Worm (Caenorhabditis elegans) whole organism, L2 larva: ENCODE data around the gene fbxb-29.
"Not testable (repeated sequence)": the region's sequence is repeated elsewhere in the genome, so short reads cannot be mapped to it uniquely, and the experiment has no call there.

Experiments used
- R02D3.7 ChIP-seq: fragments of 150-350 bp; optimal IDR thresholded peaks from 2 replicates; lab custom pipeline; 2014; ENCODE audit warnings: missing biosample characterization, missing genetic modification characterization
- Y55F3AM.14 ChIP-seq: fragments of 200-800 bp; sonication (Bioruptor generic); optimal IDR thresholded peaks from 2 replicates; lab custom pipeline; 2018; ENCODE audit warnings: mild to moderate bottlenecking, missing genetic modification characterization, missing compliant biosample characterization
- ZK546.5 ChIP-seq: sonication (generic microtip); optimal IDR thresholded peaks from 2 replicates; lab custom pipeline; 2017; ENCODE audit warnings: missing biosample characterization, missing genetic modification characterization
- ama-1 ChIP-seq: fragments of 150-350 bp; optimal IDR thresholded peaks from 2 replicates; lab custom pipeline; 2018; ENCODE audit warnings: inconsistent platforms
- ceh-16 ChIP-seq: fragments of 150-350 bp; optimal IDR thresholded peaks from 2 replicates; lab custom pipeline; 2014; ENCODE audit warnings: missing biosample characterization, missing genetic modification characterization
- ceh-82 ChIP-seq: fragments of 150-350 bp; optimal IDR thresholded peaks from 2 replicates; lab custom pipeline; 2014; ENCODE audit warnings: missing biosample characterization, missing genetic modification characterization
- crh-2 ChIP-seq: sonication (generic microtip); optimal IDR thresholded peaks from 2 replicates; lab custom pipeline; 2017; ENCODE audit warnings: missing biosample characterization, missing genetic modification characterization
- egl-27 ChIP-seq: sonication (generic microtip); optimal IDR thresholded peaks from 3 replicates; lab custom pipeline; 2017; ENCODE audit warnings: missing biosample characterization, missing genetic modification reagents, missing genetic modification characterization
- elt-3 ChIP-seq: sonication (generic microtip); optimal IDR thresholded peaks from 2 replicates; lab custom pipeline; 2017; ENCODE audit warnings: missing biosample characterization, missing genetic modification characterization
- fos-1 ChIP-seq: fragments of 150-350 bp; optimal IDR thresholded peaks from 2 replicates; lab custom pipeline; 2014; ENCODE audit warnings: missing biosample characterization, missing genetic modification characterization
- gmeb-1 ChIP-seq: fragments of 150-350 bp; optimal IDR thresholded peaks from 2 replicates; lab custom pipeline; 2014; ENCODE audit warnings: missing biosample characterization, missing genetic modification characterization
- lin-11 ChIP-seq: fragments of 150-350 bp; sonication (generic microtip); optimal IDR thresholded peaks from 2 replicates; lab custom pipeline; 2014; ENCODE audit warnings: missing biosample characterization, missing genetic modification characterization, inconsistent platforms, mixed read lengths
- lin-13 ChIP-seq: fragments of 150-350 bp; optimal IDR thresholded peaks from 2 replicates; lab custom pipeline; 2014; ENCODE audit warnings: missing biosample characterization, missing genetic modification reagents, missing genetic modification characterization
- lin-39 ChIP-seq: fragments of 150-350 bp; optimal IDR thresholded peaks from 2 replicates; lab custom pipeline; 2014; ENCODE audit warnings: missing biosample characterization, missing genetic modification reagents, missing genetic modification characterization
- lsy-2 ChIP-seq, 2 experiments: fragments of 150-350 bp in 1 of 2; sonication (generic microtip) in 1 of 2; optimal IDR thresholded peaks; 2 replicates each; lab custom pipeline; 2014 to 2017; ENCODE audit warnings: missing biosample characterization in 2 of 2, missing genetic modification characterization in 2 of 2
- mbf-1 ChIP-seq: sonication (generic microtip); optimal IDR thresholded peaks from 2 replicates; lab custom pipeline; 2017; ENCODE audit warnings: missing biosample characterization, missing genetic modification characterization
- nhr-11 ChIP-seq: fragments of 150-350 bp; optimal IDR thresholded peaks from 2 replicates; lab custom pipeline; 2014; ENCODE audit warnings: missing biosample characterization, missing genetic modification characterization
- nhr-12 ChIP-seq: fragments of 150-350 bp; optimal IDR thresholded peaks from 2 replicates; lab custom pipeline; 2014; ENCODE audit warnings: missing biosample characterization, missing genetic modification characterization
- nhr-129 ChIP-seq: fragments of 150-350 bp; optimal IDR thresholded peaks from 2 replicates; lab custom pipeline; 2014; ENCODE audit warnings: missing biosample characterization, missing genetic modification characterization
- nhr-21 ChIP-seq: fragments of 150-350 bp; optimal IDR thresholded peaks from 2 replicates; lab custom pipeline; 2014; ENCODE audit warnings: missing biosample characterization, missing genetic modification characterization
- nhr-237 ChIP-seq: fragments of 150-350 bp; optimal IDR thresholded peaks from 2 replicates; lab custom pipeline; 2014; ENCODE audit warnings: missing biosample characterization, missing genetic modification characterization
- nhr-25 ChIP-seq: fragments of 150-350 bp; sonication (generic microtip); optimal IDR thresholded peaks from 3 replicates; lab custom pipeline; 2014; ENCODE audit warnings: missing biosample characterization, missing genetic modification characterization
- nhr-6 ChIP-seq: fragments of 150-350 bp; optimal IDR thresholded peaks from 2 replicates; lab custom pipeline; 2014; ENCODE audit warnings: missing biosample characterization, missing genetic modification characterization
- peb-1 ChIP-seq: fragments of 150-350 bp; optimal IDR thresholded peaks from 2 replicates; lab custom pipeline; 2014; ENCODE audit warnings: missing biosample characterization, missing genetic modification characterization
- sma-3 ChIP-seq: sonication (generic microtip); optimal IDR thresholded peaks from 2 replicates; lab custom pipeline; 2016; ENCODE audit warnings: missing genetic modification reagents, missing genetic modification characterization, missing compliant biosample characterization
- sma-9 ChIP-seq, 2 experiments: fragments of 150-350 bp in 1 of 2; sonication (generic microtip) in 1 of 2; optimal IDR thresholded peaks; 2 replicates each; lab custom pipeline; 2014 to 2016; ENCODE audit warnings: missing genetic modification characterization in 2 of 2, mild to moderate bottlenecking in 1 of 2, missing biosample characterization in 1 of 2, missing compliant biosample characterization in 1 of 2, missing genetic modification reagents in 1 of 2, moderate library complexity in 1 of 2
- snpc-4 ChIP-seq: fragments of 150-350 bp; optimal IDR thresholded peaks from 2 replicates; lab custom pipeline; 2014; ENCODE audit warnings: missing biosample characterization, missing genetic modification characterization
- unc-39 ChIP-seq: fragments of 150-350 bp; optimal IDR thresholded peaks from 2 replicates; lab custom pipeline; 2014; ENCODE audit warnings: missing biosample characterization, missing genetic modification characterization
- zag-1 ChIP-seq: fragments of 150-350 bp; optimal IDR thresholded peaks from 2 replicates; lab custom pipeline; 2014; ENCODE audit warnings: missing biosample characterization, missing genetic modification characterization
- ztf-4 ChIP-seq: fragments of 150-350 bp; optimal IDR thresholded peaks from 2 replicates; lab custom pipeline; 2014; ENCODE audit warnings: missing biosample characterization, missing genetic modification characterization

fbxb-29 gene

DNA sequence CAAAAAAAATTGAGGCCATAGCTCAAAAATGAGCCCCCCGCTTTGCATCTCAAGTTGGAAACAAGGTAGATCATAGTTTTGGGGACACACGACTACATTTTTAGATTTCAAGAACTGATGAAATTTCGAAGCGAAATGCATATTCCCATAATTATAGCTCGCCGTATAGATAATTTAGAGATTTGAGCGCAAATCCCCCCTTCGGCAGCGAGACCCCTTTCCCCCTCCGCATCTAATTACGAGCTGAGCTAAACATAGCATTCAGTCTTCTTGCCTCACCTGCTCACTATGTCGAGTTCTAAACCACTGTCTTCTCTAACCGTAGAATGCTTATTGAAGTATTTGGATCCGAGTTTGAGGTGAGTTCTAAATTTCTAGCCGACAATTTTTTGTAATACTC lies 20.3 kb downstream of the fbxb-29 start, which contains the start of the genes fbxc-17 and fbxc-15:
Gene fbxc-17 (minus strand): TSS at position 101 of the 400 bp plus-strand sequence.
Gene fbxc-15 (plus strand): TSS at position 289 of the 400 bp plus-strand sequence.
- no peak for TF ChIP-seq egl-27 (tag; lab: Kevin White, UChicago)
- TF ChIP-seq sma-3 (GFP tag; lab: Kevin White, UChicago) = no peak
- TF ChIP-seq gmeb-1 (tag; lab: Kevin White, UChicago) = no peak
- TF ChIP-seq nhr-129 = no peak
- TF ChIP-seq lin-11 (tag; lab: Kevin White, UChicago) = no peak
- no peak for TF ChIP-seq nhr-21 (tag; lab: Kevin White, UChicago)
- no peak for TF ChIP-seq ztf-4 (tag; lab: Kevin White, UChicago)
- no peak for TF ChIP-seq nhr-6

DNA sequence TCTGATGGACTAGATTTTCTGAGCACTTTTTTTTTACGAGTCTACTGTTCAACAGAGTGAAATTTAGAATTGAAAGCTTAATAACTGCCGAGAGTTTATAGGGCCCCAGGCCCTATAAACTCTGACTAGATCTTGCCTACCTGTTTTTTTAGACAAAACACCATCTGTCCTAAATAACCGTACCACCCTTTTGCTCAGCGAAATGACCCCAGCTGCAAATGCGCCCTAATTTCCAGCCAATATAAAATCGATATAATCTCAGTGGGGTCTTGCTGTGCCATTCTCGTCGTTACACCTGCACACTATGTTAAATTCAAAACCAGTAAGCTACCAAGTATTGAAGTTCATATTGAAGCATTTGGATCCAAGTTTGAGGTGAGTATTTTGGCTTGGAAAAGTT lies 25.4 kb downstream of the fbxb-29 start, which contains the start of gene fbxc-14:
Gene fbxc-14 (plus strand): TSS at position 301 of the 400 bp plus-strand sequence.
- TF ChIP-seq nhr-237 (tag; lab: Kevin White, UChicago) = no peak

DNA sequence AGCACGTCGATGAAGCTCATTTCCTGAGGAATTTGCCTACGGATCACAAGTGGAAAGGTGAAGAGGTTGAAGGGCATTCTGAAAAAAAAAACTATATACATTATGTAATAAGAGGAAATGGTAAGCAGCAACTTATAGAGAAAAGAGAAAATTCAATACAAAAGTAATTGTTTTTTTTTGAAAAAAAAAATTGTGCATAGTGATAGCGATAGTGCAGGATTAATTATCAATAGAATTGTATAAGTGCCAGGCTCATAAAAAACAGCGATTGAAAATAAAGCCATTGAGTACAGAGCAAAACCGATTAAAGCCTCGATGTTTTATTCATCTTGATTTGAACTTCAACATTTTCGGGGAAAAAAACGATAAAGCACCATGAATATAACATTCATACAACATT lies 26.5 kb downstream of the fbxb-29 start, which contains the start of gene C32B5.15:
Gene C32B5.15 (minus strand): TSS at position 101 of the 400 bp plus-strand sequence.
- TF ChIP-seq nhr-12 (tag; lab: Kevin White, UChicago) (no peak), zag-1 (no peak), R02D3.7 (tag; lab: Kevin White, UChicago) (no peak)

DNA sequence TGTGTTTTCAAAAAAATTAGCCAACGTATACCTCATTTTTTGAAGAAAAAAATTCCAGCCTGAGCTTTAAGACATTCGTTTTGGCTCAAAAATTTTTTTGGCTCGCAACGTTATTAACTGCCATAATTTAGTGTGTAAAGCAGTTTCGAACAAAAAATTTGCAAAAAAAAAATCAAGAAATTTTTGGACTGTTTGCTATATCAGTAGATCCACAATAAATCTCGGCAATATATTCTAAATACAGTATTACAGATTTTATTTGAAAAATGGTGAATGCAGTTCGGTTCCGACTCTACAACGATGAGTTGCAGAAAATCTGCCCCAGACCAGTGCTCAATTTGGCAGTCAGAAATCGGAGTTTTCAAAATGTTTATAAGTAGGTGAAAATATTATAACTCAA lies 31.3 kb downstream of the fbxb-29 start, which contains the start of gene C32B5.6:
Gene C32B5.6 (plus strand): TSS at position 301 of the 400 bp plus-strand sequence.
- not testable (repeated sequence) for TF ChIP-seq nhr-25 (tag; lab: Kevin White, UChicago); fos-1; nhr-21 (tag; lab: Kevin White, UChicago)

DNA sequence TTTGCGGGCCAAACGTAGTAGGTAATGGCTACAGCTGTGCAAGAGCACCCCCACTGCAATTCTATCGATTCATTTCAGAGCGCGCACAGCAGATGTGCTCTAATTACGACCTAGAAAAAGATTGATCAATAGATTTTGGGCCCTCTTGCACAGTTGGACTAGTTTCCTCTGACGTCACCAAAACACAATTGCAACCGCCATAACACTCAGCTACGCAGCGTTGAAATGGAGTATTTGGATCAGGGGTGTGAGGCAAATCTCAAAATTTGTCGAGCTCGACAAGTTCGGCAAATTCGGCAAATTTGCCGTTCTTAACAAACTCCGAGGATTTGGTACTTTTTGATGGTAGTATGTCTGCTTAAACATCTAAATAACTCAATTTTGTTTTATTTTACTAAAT lies 32.4 kb downstream of the fbxb-29 start, which contains the start of gene fbxc-18:
Gene fbxc-18 (minus strand): TSS at position 101 of the 400 bp plus-strand sequence.
- not testable (repeated sequence) for TF ChIP-seq ceh-82, ztf-4, lin-39 (tag; lab: Kevin White, UChicago)

DNA sequence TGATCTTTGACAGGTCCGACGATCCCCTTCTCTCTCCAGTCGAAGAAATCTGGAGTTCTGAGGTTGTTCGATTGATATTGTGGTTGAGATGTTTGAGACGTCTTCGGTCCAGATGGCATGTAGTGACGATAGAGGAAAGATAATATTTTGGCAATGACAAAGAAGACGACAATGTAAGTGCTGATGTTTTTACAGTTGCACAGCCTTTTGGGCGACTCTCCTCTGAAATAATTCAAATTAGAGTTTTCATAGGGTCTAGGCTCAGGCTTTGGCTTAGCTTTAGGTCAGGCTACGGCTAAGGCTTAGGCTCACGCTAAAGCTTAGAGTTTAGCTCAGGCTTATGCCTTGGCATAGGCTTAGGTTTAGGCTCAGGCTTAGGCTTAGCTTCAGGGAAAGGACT lies 37.4 kb downstream of the fbxb-29 start, which contains the start of gene C32B5.13:
Gene C32B5.13 (minus strand): TSS at position 101 of the 400 bp plus-strand sequence.
- no peak for TF ChIP-seq lsy-2 (tag; optimal IDR thresholded peaks at IDR 0.05; lab: Kevin White, UChicago)
- no peak for TF ChIP-seq nhr-6
- no peak for TF ChIP-seq unc-39 (tag; lab: Kevin White, UChicago)
- no peak for TF ChIP-seq Y55F3AM.14
- TF ChIP-seq, all 48 proteins: peak for 0

DNA sequence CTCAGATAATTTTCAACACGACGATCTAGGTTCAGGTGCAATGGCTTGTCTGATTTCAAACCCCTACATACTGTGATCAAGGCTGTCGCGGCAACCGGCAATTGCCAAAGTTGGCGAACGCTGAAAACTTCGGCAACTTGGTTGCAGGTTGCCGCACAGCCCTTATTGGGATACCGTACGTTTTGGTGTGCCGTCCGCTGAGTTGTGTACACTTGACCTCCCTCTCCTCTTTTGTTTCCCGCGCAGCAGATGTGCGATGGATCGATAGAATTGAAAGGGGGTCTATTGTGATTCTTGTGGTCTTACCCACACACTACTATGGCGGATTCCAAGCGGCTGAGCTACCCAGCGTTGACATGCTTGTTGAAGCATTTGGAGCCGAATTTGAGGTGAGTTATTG lies 39.2 kb downstream of the fbxb-29 start, which contains the start of the genes C32B5.18 and C32B5.7:
Gene C32B5.18 (plus strand): TSS at position 301 of the 400 bp plus-strand sequence.
Gene C32B5.7 (plus strand): TSS at position 311 of the 400 bp plus-strand sequence.
- TF ChIP-seq ceh-16 (tag; lab: Kevin White, UChicago) = no peak
- no peak for TF ChIP-seq mbf-1 (tag; lab: Kevin White, UChicago)
- no peak for TF ChIP-seq nhr-21 (tag; lab: Kevin White, UChicago)
- TF ChIP-seq sma-3 (GFP tag; lab: Kevin White, UChicago) = no peak
- TF ChIP-seq ZK546.5 (tag; lab: Kevin White, UChicago) = no peak
- no peak for TF ChIP-seq peb-1 (tag; lab: Kevin White, UChicago)

DNA sequence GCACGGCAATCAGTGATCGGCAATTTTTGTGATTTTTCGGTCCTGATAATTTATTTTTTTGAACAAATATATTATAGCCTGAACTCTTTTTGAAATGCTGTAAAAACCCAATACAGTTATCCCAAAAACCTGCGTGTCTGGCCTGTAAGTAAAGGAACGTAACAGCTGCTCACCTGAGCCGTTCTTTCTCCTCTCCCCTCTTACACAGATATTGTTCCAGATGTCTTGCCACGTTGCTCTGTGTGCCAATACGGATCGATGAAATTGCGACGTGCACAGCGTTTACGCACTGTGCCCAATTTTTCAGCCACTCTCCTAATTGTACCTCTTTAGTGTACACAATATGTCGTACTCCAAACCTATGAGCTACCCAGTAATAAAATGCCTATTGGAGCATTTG lies 40.8 kb downstream of the fbxb-29 start, which contains the start of gene sdz-4:
Gene sdz-4 (plus strand): TSS at position 301 of the 400 bp plus-strand sequence.
- TF ChIP-seq nhr-11 (tag; lab: Kevin White, UChicago) (no peak), sma-9 (GFP tag; optimal IDR thresholded peaks at IDR 0.05; lab: Kevin White, UChicago) (no peak), sma-9 (tag; optimal IDR thresholded peaks at IDR 0.05; lab: Kevin White, UChicago) (no peak), elt-3 (tag; lab: Kevin White, UChicago) (no peak), nhr-129 (no peak), ama-1 (lab: Kevin White, UChicago) (no peak), sma-3 (GFP tag; lab: Kevin White, UChicago) (no peak), nhr-237 (tag; lab: Kevin White, UChicago) (no peak), lin-13 (GFP tag; lab: Kevin White, UChicago) (no peak), ceh-82 (tag; lab: Kevin White, UChicago) (no peak), crh-2 (tag; lab: Kevin White, UChicago) (no peak), snpc-4 (tag; lab: Kevin White, UChicago) (no peak)
